Worm (Caenorhabditis elegans) whole organism, L1 larva: Measurements from ENCODE around the gene Y110A2AL.2.
A peak's percentile ranks its signal among the peaks of the same experiment; 100 is the strongest.

Experiments
- C04F5.9 ChIP-seq: sonication (generic microtip); optimal IDR thresholded peaks from 2 replicates; lab custom pipeline; 2016; ENCODE audit warnings: missing genetic modification characterization, missing compliant biosample characterization
- C34B4.2 ChIP-seq: sonication (generic microtip); optimal IDR thresholded peaks from 2 replicates; lab custom pipeline; 2017; ENCODE audit warnings: mild to moderate bottlenecking, missing genetic modification characterization, missing compliant biosample characterization
- Y116A8C.19 ChIP-seq: sonication (generic microtip); optimal IDR thresholded peaks from 2 replicates; lab custom pipeline; 2016; ENCODE audit warnings: missing compliant biosample characterization, missing genetic modification characterization, borderline replicate concordance
- alr-1 ChIP-seq: fragments of 200-800 bp; sonication (Bioruptor generic); optimal IDR thresholded peaks from 2 replicates; lab custom pipeline; 2018; ENCODE audit warnings: borderline replicate concordance, mild to moderate bottlenecking, missing genetic modification characterization, missing compliant biosample characterization
- aly-2 ChIP-seq: fragments of 150-350 bp; optimal IDR thresholded peaks from 2 replicates; lab custom pipeline; 2014; ENCODE audit warnings: missing biosample characterization, missing genetic modification characterization
- ceh-63 ChIP-seq: fragments of 200-800 bp; sonication (Bioruptor generic); optimal IDR thresholded peaks from 2 replicates; lab custom pipeline; 2018; ENCODE audit warnings: mild to moderate bottlenecking, missing genetic modification characterization, missing compliant biosample characterization
- ceh-8 ChIP-seq: fragments of 200-800 bp; sonication (Bioruptor generic); optimal IDR thresholded peaks from 2 replicates; lab custom pipeline; 2018; ENCODE audit warnings: mild to moderate bottlenecking, missing genetic modification characterization, moderate library complexity, missing compliant biosample characterization
- ceh-88 ChIP-seq: fragments of 200-800 bp; sonication (Bioruptor generic); IDR thresholded peaks from 2 replicates; pipeline ENCODE4 v1.3.6; 2022; ENCODE audit warnings: missing genetic modification characterization, missing compliant biosample characterization
- ceh-90 ChIP-seq: sonication (generic microtip); optimal IDR thresholded peaks from 2 replicates; lab custom pipeline; 2016; ENCODE audit warnings: missing genetic modification characterization, missing compliant biosample characterization
- efl-1 ChIP-seq, 4 experiments: fragments of 150-350 bp; optimal IDR thresholded peaks in 3 of 4; peaks in 1 of 4; 1 replicate in 1 of 4; 2 replicates in 3 of 4; lab custom pipeline; 2014; ENCODE audit warnings: missing biosample characterization in 2 of 4, missing genetic modification characterization in 2 of 4, missing genetic modification reagents in 2 of 4
- egl-13 ChIP-seq: sonication (generic microtip); optimal IDR thresholded peaks from 2 replicates; lab custom pipeline; 2016; ENCODE audit warnings: missing genotype, missing genetic modification reagents, missing genetic modification characterization, missing compliant biosample characterization
- elt-2 ChIP-seq: sonication (generic microtip); optimal IDR thresholded peaks from 2 replicates; lab custom pipeline; 2016; ENCODE audit warnings: missing genetic modification characterization, mild to moderate bottlenecking, inconsistent platforms, missing compliant biosample characterization, missing genetic modification reagents
- fos-1 ChIP-seq: fragments of 150-350 bp; optimal IDR thresholded peaks from 2 replicates; lab custom pipeline; 2014; ENCODE audit warnings: missing biosample characterization, missing genetic modification characterization
- grh-1 ChIP-seq: fragments of 200-800 bp; sonication (Bioruptor generic); IDR thresholded peaks from 2 replicates; pipeline ENCODE4 v1.3.6; 2022; ENCODE audit warnings: missing genetic modification reagents, missing genetic modification characterization, missing compliant biosample characterization
- irx-1 ChIP-seq: sonication (generic microtip); optimal IDR thresholded peaks from 2 replicates; lab custom pipeline; 2016; ENCODE audit warnings: missing genetic modification characterization, missing compliant biosample characterization
- isw-1 ChIP-seq: fragments of 200-800 bp; sonication (Bioruptor generic); IDR thresholded peaks from 2 replicates; pipeline ENCODE4 v1.3.6; 2022; ENCODE audit warnings: missing genetic modification characterization, missing compliant biosample characterization
- jun-1 ChIP-seq: fragments of 150-350 bp; optimal IDR thresholded peaks from 2 replicates; lab custom pipeline; 2014; ENCODE audit warnings: missing biosample characterization, missing genetic modification reagents, missing genetic modification characterization
- lin-13 ChIP-seq: fragments of 150-350 bp; optimal IDR thresholded peaks from 2 replicates; lab custom pipeline; 2014; ENCODE audit warnings: missing biosample characterization, missing genetic modification reagents, missing genetic modification characterization
- lin-14 ChIP-seq: fragments of 200-800 bp; sonication (Bioruptor generic); optimal IDR thresholded peaks from 2 replicates; lab custom pipeline; 2018; ENCODE audit warnings: mild to moderate bottlenecking, missing genetic modification characterization, moderate library complexity, missing compliant biosample characterization
- lin-15B ChIP-seq: fragments of 150-350 bp; sonication (generic microtip); optimal IDR thresholded peaks from 3 replicates; lab custom pipeline; 2014; ENCODE audit warnings: missing biosample characterization, missing genetic modification characterization
- lin-35 ChIP-seq, 2 experiments: fragments of 150-350 bp; optimal IDR thresholded peaks; 2 replicates each; lab custom pipeline; 2014; ENCODE audit warnings: missing biosample characterization in 2 of 2, missing genetic modification characterization in 2 of 2, missing genetic modification reagents in 2 of 2
- lir-3 ChIP-seq: sonication (generic microtip); optimal IDR thresholded peaks from 2 replicates; lab custom pipeline; 2016; ENCODE audit warnings: mild to moderate bottlenecking, missing genetic modification characterization, moderate library complexity, missing compliant biosample characterization; ENCODE audit not compliant: poor library complexity
- lsy-2 ChIP-seq, 2 experiments: fragments of 150-350 bp; optimal IDR thresholded peaks; 2 replicates each; lab custom pipeline; 2014; ENCODE audit warnings: missing biosample characterization in 2 of 2, missing genetic modification characterization in 2 of 2
- mdl-1 ChIP-seq, 2 experiments: fragments of 150-350 bp; optimal IDR thresholded peaks; 2 replicates each; lab custom pipeline; 2014 to 2017; ENCODE audit warnings: missing biosample characterization in 2 of 2, missing genetic modification characterization in 2 of 2, inconsistent platforms in 1 of 2
- mep-1 ChIP-seq: fragments of 150-350 bp; optimal IDR thresholded peaks from 2 replicates; lab custom pipeline; 2014; ENCODE audit warnings: missing biosample characterization, missing genetic modification characterization
- nhr-19 ChIP-seq: fragments of 200-800 bp; sonication (Bioruptor generic); conservative IDR thresholded peaks from 2 replicates; pipeline ENCODE4 v1.3.6; 2022; ENCODE audit warnings: missing genetic modification characterization, missing compliant biosample characterization
- nhr-71 ChIP-seq: sonication (generic microtip); optimal IDR thresholded peaks from 2 replicates; lab custom pipeline; 2016; ENCODE audit warnings: mild to moderate bottlenecking, missing genetic modification characterization, moderate library complexity, missing compliant biosample characterization
- nhr-90 ChIP-seq: sonication (generic microtip); optimal IDR thresholded peaks from 2 replicates; lab custom pipeline; 2016; ENCODE audit warnings: mild to moderate bottlenecking, missing genetic modification characterization, missing compliant biosample characterization; ENCODE audit not compliant: poor library complexity
- snpc-4 ChIP-seq: fragments of 150-350 bp; optimal IDR thresholded peaks from 2 replicates; lab custom pipeline; 2014; ENCODE audit warnings: missing biosample characterization, missing genetic modification characterization
- sox-4 ChIP-seq: sonication (generic microtip); optimal IDR thresholded peaks from 2 replicates; lab custom pipeline; 2016; ENCODE audit warnings: missing genetic modification characterization, missing compliant biosample characterization
- sptf-1 ChIP-seq: fragments of 150-350 bp; optimal IDR thresholded peaks from 2 replicates; lab custom pipeline; 2014; ENCODE audit warnings: missing biosample characterization, missing genetic modification characterization
- tbx-2 ChIP-seq: sonication (generic microtip); optimal IDR thresholded peaks from 2 replicates; lab custom pipeline; 2016; ENCODE audit warnings: missing genetic modification characterization, missing compliant biosample characterization
- tlp-1 ChIP-seq: fragments of 150-350 bp; optimal IDR thresholded peaks from 2 replicates; lab custom pipeline; 2014; ENCODE audit warnings: missing biosample characterization, missing genetic modification characterization
- unc-30 ChIP-seq: sonication (generic microtip); optimal IDR thresholded peaks from 2 replicates; lab custom pipeline; 2017; ENCODE audit warnings: missing biosample characterization, missing genetic modification characterization
- zip-4 ChIP-seq: fragments of 200-800 bp; sonication (Bioruptor generic); optimal IDR thresholded peaks from 2 replicates; lab custom pipeline; 2018; ENCODE audit warnings: mild to moderate bottlenecking, missing genetic modification characterization, moderate library complexity, missing compliant biosample characterization
- ztf-4 ChIP-seq: fragments of 150-350 bp; optimal IDR thresholded peaks from 2 replicates; lab custom pipeline; 2014; ENCODE audit warnings: missing biosample characterization, missing genetic modification characterization

Y110A2AL.2 gene

DNA sequence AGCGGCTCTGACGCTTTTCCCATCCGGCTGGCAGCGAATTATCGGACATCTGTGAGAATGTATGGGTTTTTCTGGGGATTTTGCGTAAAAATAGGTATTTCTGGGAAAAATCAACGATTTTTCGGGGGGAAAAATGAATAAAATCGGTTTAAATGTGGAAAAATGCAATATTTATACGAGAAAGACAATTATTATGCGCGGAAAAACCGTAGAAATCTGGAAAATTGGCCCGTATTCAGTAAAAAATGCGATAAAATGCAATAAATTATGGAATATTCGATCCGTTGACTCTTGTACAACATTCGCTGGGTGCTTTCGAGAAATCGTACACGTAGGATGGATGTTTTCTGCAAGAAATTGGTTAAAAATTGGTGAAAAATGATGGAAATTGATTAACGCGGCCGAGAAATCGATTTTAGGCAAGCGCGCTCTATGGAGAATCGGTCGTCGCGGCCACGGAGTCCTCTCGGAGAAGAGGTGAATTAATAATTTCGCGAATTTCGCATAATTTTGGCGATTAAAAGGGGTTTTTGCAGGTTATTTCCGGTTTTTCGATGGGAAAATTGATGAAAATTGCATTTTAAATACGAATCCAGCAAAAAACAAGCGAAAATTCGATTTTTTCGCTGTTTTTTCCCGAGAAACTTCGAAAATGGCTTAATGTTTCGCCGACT is 21.3 kb downstream of the Y110A2AL.2 start, which contains the start of gene pinn-1 (continued):
- TF ChIP-seq unc-30 = no peak
- peak; percentile 85 for TF ChIP-seq zip-4 (GFP tag; lab: Kevin White, UChicago)
- peak; percentile 85 to 87 for TF ChIP-seq lin-35 (GFP tag; optimal IDR thresholded peaks at IDR 0.05; lab: Kevin White, UChicago)
- peak; percentile 85 for TF ChIP-seq ceh-8 (GFP tag; lab: Kevin White, UChicago)
- TF ChIP-seq ceh-90 (tag; lab: Kevin White, UChicago) = peak; percentile 97
- TF ChIP-seq C04F5.9 (tag; lab: Kevin White, UChicago) = peak; percentile 97
- TF ChIP-seq mdl-1 (tag; optimal IDR thresholded peaks at IDR 0.05; lab: Kevin White, UChicago) = peak in 1 of 2 experiments; percentile 79
- TF ChIP-seq aly-2 (tag; lab: Kevin White, UChicago) = peak; percentile 61
- peak; percentile 87 to 89 for TF ChIP-seq efl-1 (optimal IDR thresholded peaks at IDR 0.05; lab: Kevin White, UChicago)
- TF ChIP-seq efl-1 (GFP tag; optimal IDR thresholded peaks at IDR 0.05 in 1 of 2; lab: Kevin White, UChicago) = peak; percentile 83 to 98
- peak; percentile 95 for TF ChIP-seq sox-4 (tag; lab: Kevin White, UChicago)
- TF ChIP-seq nhr-71 (tag; lab: Kevin White, UChicago) = peak; percentile 96
- peak; percentile 56 for TF ChIP-seq ztf-4 (tag; lab: Kevin White, UChicago)
- peak; percentile 75 for TF ChIP-seq snpc-4 (tag; lab: Kevin White, UChicago)
- peak; percentile 77 for TF ChIP-seq jun-1
- peak; percentile 86 for TF ChIP-seq elt-2 (tag; lab: Kevin White, UChicago)
- peak; percentile 92 for TF ChIP-seq nhr-19 (GFP tag; lab: Robert Waterston, UW)
- no peak for TF ChIP-seq tlp-1 (tag; lab: Kevin White, UChicago)
- no peak for TF ChIP-seq alr-1 (tag; lab: Kevin White, UChicago)
- peak; percentile 94 for TF ChIP-seq lin-15B (tag; lab: Kevin White, UChicago)
- TF ChIP-seq egl-13 = peak; percentile 97
- TF ChIP-seq ceh-63 (GFP tag; lab: Kevin White, UChicago) = peak; percentile 55
- TF ChIP-seq C34B4.2 = peak; percentile 74
- peak; percentile 95 for TF ChIP-seq tbx-2 (tag; lab: Kevin White, UChicago)
- peak; percentile 92 for TF ChIP-seq lin-14 (GFP tag; lab: Kevin White, UChicago)
- peak; percentile 98 for TF ChIP-seq nhr-90
- peak; percentile 50 for TF ChIP-seq fos-1 (tag; lab: Kevin White, UChicago)
- TF ChIP-seq lir-3 (tag; lab: Kevin White, UChicago) = peak; percentile 97
- peak; percentile 98 for TF ChIP-seq irx-1 (tag; lab: Kevin White, UChicago)
- peak; percentile 90 for TF ChIP-seq grh-1 (GFP tag; lab: Robert Waterston, UW)
- peak; percentile 88 for TF ChIP-seq Y116A8C.19 (tag; lab: Kevin White, UChicago)
- peak; percentile 88 for TF ChIP-seq isw-1 (GFP tag; lab: Robert Waterston, UW)
- TF ChIP-seq sptf-1 (tag; lab: Kevin White, UChicago) = no peak
- TF ChIP-seq, all 84 proteins: peak for 67

DNA sequence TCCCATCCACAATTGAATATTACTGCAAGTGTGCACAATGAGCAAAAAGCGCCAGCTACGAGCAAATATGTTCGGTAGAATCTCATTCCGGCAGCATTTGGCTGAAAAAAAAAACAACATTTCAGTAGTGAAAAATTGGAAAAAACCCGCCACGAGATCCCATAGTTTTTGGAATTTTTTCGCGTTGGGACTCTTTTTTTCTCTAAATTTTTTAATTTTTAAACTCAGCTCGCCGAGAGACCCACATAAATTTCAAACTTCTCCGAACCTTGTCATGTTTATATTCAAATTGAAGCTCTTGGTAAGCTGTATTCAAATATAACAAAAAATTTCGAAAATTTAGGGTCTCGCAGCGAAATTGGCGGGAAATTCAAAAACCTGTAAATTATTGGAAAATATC is 26.5 kb downstream of the Y110A2AL.2 start, which contains the start of gene sqv-2:
Gene sqv-2, minus strand, starts transcription at position 101 of the 400 bp plus-strand sequence.
- TF ChIP-seq lin-13 (GFP tag; lab: Kevin White, UChicago) = no peak
- TF ChIP-seq efl-1 (optimal IDR thresholded peaks at IDR 0.05; lab: Kevin White, UChicago) = no peak
- TF ChIP-seq efl-1 (GFP tag; optimal IDR thresholded peaks at IDR 0.05 in 1 of 2; lab: Kevin White, UChicago) = peak in 1 of 2 experiments; percentile 57
- no peak for TF ChIP-seq fos-1 (tag; lab: Kevin White, UChicago)
- no peak for TF ChIP-seq lsy-2 (tag; optimal IDR thresholded peaks at IDR 0.05; lab: Kevin White, UChicago)

DNA sequence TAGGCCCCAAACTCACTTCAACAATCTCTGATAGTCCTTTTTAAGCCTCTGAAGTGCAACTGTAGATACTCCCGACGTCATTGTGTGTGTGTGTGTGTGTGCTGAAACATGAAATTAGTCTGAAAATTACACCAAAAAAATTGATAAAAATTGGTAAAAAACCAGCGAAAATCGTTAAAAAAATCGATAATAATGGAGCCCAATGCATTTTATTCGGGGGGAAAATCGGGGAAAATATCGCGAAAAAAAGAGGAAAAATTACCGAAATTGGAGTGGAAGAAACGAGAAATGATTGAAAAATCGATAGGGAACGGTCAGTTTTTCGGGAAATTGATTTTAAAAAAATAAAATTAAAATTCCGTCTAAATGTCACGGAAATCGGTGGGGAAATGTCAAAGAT is 32.4 kb downstream of the Y110A2AL.2 start, which contains the start of gene ubc-26:
Gene ubc-26, minus strand, starts transcription at position 101 of the 400 bp plus-strand sequence.
- no peak for TF ChIP-seq mep-1 (tag; lab: Kevin White, UChicago)
- TF ChIP-seq ceh-88 (GFP tag; lab: Robert Waterston, UW) = no peak
